Fruit fly (Drosophila melanogaster) whole organism: Measurements from ENCODE around the gene CG34313.

Experiments
- CG8478 ChIP-seq: fragments of >200 bp; optimal IDR thresholded peaks from 2 replicates; lab custom pipeline; 2018; ENCODE audit warnings: inconsistent platforms
- Dll ChIP-seq: fragments of >200 bp; optimal IDR thresholded peaks from 2 replicates; lab custom pipeline; 2017
- EcR ChIP-seq, 2 experiments: fragments of >200 bp; optimal IDR thresholded peaks; 2 replicates each; lab custom pipeline; 2017; ENCODE audit warnings: missing biosample characterization in 2 of 2, missing genetic modification characterization in 2 of 2, missing genetic modification reagents in 2 of 2
- pan ChIP-seq: fragments of >200 bp; optimal IDR thresholded peaks from 2 replicates; lab custom pipeline; 2017
- psq ChIP-seq: fragments of >200 bp; optimal IDR thresholded peaks from 2 replicates; lab custom pipeline; 2017
- usp ChIP-seq: fragments of >200 bp; optimal IDR thresholded peaks from 2 replicates; lab custom pipeline; 2017; ENCODE audit warnings: missing biosample characterization, missing genetic modification characterization, mixed read lengths

Gene CG34313

DNA sequence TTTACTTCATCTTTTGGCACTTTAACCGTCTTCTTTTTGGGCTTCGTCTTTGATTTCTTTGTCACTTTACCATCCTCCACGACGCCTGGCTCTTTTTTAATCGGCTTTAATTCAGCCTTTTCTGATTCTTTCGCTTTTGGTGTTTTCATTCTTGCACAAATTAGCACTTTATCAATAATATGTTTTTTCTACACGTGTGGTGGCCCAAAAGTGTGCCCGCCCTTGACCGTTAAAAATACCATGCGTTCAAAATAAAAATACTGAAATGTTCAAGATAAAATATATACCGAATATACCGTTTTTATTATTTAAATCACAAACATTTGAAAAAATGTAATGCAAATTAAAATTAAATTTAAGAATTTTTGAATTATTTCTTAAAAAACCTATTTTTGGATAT, 22.7 kb downstream of the CG34313 start, which contains the start of gene CG12288:
Gene CG12288 (minus strand): TSS at position 216 of the 400 bp plus-strand sequence.
- no peak for TF ChIP-seq CG8478 (lab: Kevin White, UChicago)
- no peak for TF ChIP-seq Dll (lab: Kevin White, UChicago)
- no peak for TF ChIP-seq psq (lab: Kevin White, UChicago)
- no peak for TF ChIP-seq EcR (GFP tag; optimal IDR thresholded peaks at IDR 0.05; lab: Kevin White, UChicago)
- no peak for TF ChIP-seq pan (lab: Kevin White, UChicago)
- no peak for TF ChIP-seq usp (GFP tag; lab: Kevin White, UChicago)

dm6 chr2L:16909290-16909689, 30.0 kb downstream of the CG34313 start:
- TF ChIP-seq Dll (lab: Kevin White, UChicago) = no peak
- no peak for TF ChIP-seq usp (GFP tag; lab: Kevin White, UChicago)
- TF ChIP-seq EcR (GFP tag; optimal IDR thresholded peaks at IDR 0.05; lab: Kevin White, UChicago) = no peak
- no peak for TF ChIP-seq psq (lab: Kevin White, UChicago)
- no peak for TF ChIP-seq pan (lab: Kevin White, UChicago)
- no peak for TF ChIP-seq CG8478 (lab: Kevin White, UChicago)

DNA sequence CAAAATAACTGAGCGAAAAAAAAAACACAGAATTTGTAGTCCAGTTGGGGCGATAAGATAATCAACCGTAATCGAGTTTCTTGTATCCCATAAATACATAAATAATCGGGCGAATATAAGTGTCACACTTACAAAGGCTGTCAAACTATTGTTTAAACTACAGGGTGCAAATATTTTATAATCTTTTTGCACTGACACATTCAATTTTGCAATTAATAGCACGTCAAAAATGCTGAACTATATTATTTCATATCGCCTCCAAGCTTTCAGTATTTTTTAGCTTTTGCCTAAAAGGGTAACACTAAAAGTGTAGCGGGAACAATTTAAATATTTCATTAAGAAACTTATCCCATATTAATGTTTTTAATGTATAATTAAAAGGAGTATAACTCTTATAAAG, 30.9 kb downstream of the CG34313 start, which contains the start of gene ApepP:
Gene ApepP (minus strand): TSS at position 242 of the 400 bp plus-strand sequence.
- TF ChIP-seq psq (lab: Kevin White, UChicago) (no peak), pan (lab: Kevin White, UChicago) (no peak), CG8478 (lab: Kevin White, UChicago) (no peak), Dll (lab: Kevin White, UChicago) (no peak), usp (GFP tag; lab: Kevin White, UChicago) (no peak), EcR (GFP tag; optimal IDR thresholded peaks at IDR 0.05; lab: Kevin White, UChicago) (no peak)

DNA sequence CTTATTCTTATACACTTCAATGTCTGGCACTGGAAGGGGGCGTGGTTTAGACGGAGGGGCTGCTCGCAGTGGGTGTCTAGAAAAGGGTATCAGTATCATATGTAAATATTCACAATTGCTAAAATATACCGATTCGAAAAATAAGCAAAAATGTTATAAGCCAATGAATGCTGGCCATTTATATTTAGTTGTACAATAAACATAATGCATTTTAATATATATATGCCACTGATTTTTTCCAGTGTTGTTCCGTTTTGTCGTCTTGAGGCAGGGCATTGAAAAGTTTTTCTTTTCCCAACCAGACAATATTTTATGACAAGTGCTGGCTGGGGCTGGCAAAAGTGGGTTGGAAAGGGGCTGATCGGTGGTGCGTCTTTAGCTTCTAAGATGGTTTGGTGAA, 42.5 kb downstream of the CG34313 start:
- TF ChIP-seq usp (GFP tag; lab: Kevin White, UChicago) (no peak), Dll (lab: Kevin White, UChicago) (no peak), EcR (GFP tag; optimal IDR thresholded peaks at IDR 0.05; lab: Kevin White, UChicago) (no peak), pan (lab: Kevin White, UChicago) (no peak), psq (lab: Kevin White, UChicago) (no peak), CG8478 (lab: Kevin White, UChicago) (no peak)
